Fruit fly (Drosophila melanogaster) whole organism, pupa: ENCODE measurements around the gene Sfp84E.

Experiments
- CG10348 ChIP-seq: fragments of 200-800 bp; sonication (Bioruptor generic); IDR thresholded peaks from 2 replicates; pipeline ENCODE4 v1.3.6; 2022; ENCODE audit warnings: missing biosample characterization, missing genetic modification characterization
- CG12605 ChIP-seq: fragments of 200-800 bp; sonication (Bioruptor generic); IDR thresholded peaks from 2 replicates; pipeline ENCODE4 v1.3.6; 2022; ENCODE audit warnings: missing biosample characterization, missing genetic modification characterization
- CG13204 ChIP-seq: fragments of 200-800 bp; sonication (Bioruptor generic); optimal IDR thresholded peaks from 2 replicates; lab custom pipeline; 2018; ENCODE audit warnings: missing biosample characterization, mild to moderate bottlenecking, missing genetic modification characterization, moderate library complexity
- CG14655 ChIP-seq: fragments of 200-800 bp; sonication (Bioruptor generic); optimal IDR thresholded peaks from 3 replicates; lab custom pipeline; 2017; ENCODE audit warnings: mild to moderate bottlenecking, missing biosample characterization, missing genetic modification reagents, missing genetic modification characterization
- CG15710 ChIP-seq: fragments of 200-800 bp; sonication (Bioruptor generic); optimal IDR thresholded peaks from 2 replicates; lab custom pipeline; 2018; ENCODE audit warnings: missing biosample characterization, mild to moderate bottlenecking, missing genetic modification characterization, moderate library complexity
- CG17806 ChIP-seq: fragments of 200-800 bp; sonication (Bioruptor generic); optimal IDR thresholded peaks from 2 replicates; lab custom pipeline; 2018; ENCODE audit warnings: missing biosample characterization, mild to moderate bottlenecking, missing genetic modification characterization, moderate library complexity
- CG32121 ChIP-seq: fragments of 200-800 bp; sonication (Bioruptor generic); IDR thresholded peaks from 2 replicates; pipeline ENCODE4 v1.3.6; 2022; ENCODE audit warnings: missing biosample characterization, missing genetic modification characterization
- CG34367 ChIP-seq: fragments of 200-800 bp; sonication (Bioruptor generic); optimal IDR thresholded peaks from 2 replicates; lab custom pipeline; 2018; ENCODE audit warnings: missing biosample characterization, mild to moderate bottlenecking, missing genetic modification characterization
- CG4496 ChIP-seq: fragments of 200-800 bp; sonication (Bioruptor generic); IDR thresholded peaks from 3 replicates; pipeline ENCODE4 v1.3.6; 2022; ENCODE audit warnings: missing biosample characterization, missing genetic modification characterization
- CG8159 ChIP-seq: fragments of 200-800 bp; sonication (Bioruptor generic); optimal IDR thresholded peaks from 3 replicates; lab custom pipeline; 2018; ENCODE audit warnings: missing biosample characterization, mild to moderate bottlenecking, missing genetic modification characterization, moderate library complexity
- CG8301 ChIP-seq: fragments of 200-800 bp; sonication (Bioruptor generic); optimal IDR thresholded peaks from 2 replicates; lab custom pipeline; 2018; ENCODE audit warnings: missing biosample characterization, mild to moderate bottlenecking, missing genetic modification characterization
- CG9948 ChIP-seq: fragments of 200-800 bp; sonication (Bioruptor generic); optimal IDR thresholded peaks from 2 replicates; lab custom pipeline; 2018; ENCODE audit warnings: missing biosample characterization, mild to moderate bottlenecking, missing genetic modification characterization, moderate library complexity
- D1 ChIP-seq: fragments of 200-800 bp; sonication (Bioruptor generic); optimal IDR thresholded peaks from 2 replicates; lab custom pipeline; 2018; ENCODE audit warnings: missing biosample characterization, mild to moderate bottlenecking, missing genetic modification characterization, moderate library complexity
- EcR ChIP-seq: fragments of 200-800 bp; sonication (Bioruptor generic); optimal IDR thresholded peaks from 3 replicates; lab custom pipeline; 2019; ENCODE audit warnings: missing biosample characterization, missing genetic modification characterization, mild to moderate bottlenecking, moderate library complexity, missing genetic modification reagents
- Ets98B ChIP-seq: fragments of 200-800 bp; sonication (Bioruptor generic); IDR thresholded peaks from 2 replicates; pipeline ENCODE4 v1.3.6; 2022; ENCODE audit warnings: missing biosample characterization, missing genetic modification characterization
- Pif1A ChIP-seq: fragments of 200-800 bp; sonication (Bioruptor generic); optimal IDR thresholded peaks from 3 replicates; lab custom pipeline; 2016; ENCODE audit warnings: missing biosample characterization, missing genetic modification characterization
- Pif1B ChIP-seq: fragments of 200-800 bp; sonication (Bioruptor generic); optimal IDR thresholded peaks from 3 replicates; lab custom pipeline; 2016; ENCODE audit warnings: missing biosample characterization, missing genetic modification characterization
- Snoo ChIP-seq: fragments of 200-800 bp; sonication (Bioruptor generic); optimal IDR thresholded peaks from 3 replicates; lab custom pipeline; 2017; ENCODE audit warnings: missing biosample characterization, mild to moderate bottlenecking, missing genetic modification characterization, inconsistent platforms
- fd96Ca ChIP-seq: fragments of 200-800 bp; sonication (Bioruptor generic); IDR thresholded peaks from 3 replicates; pipeline ENCODE4 v1.3.6; 2022; ENCODE audit warnings: missing biosample characterization, missing genetic modification characterization
- gl ChIP-seq: fragments of 200-800 bp; sonication (Bioruptor generic); optimal IDR thresholded peaks from 2 replicates; lab custom pipeline; 2018; ENCODE audit warnings: missing biosample characterization, mild to moderate bottlenecking, missing genetic modification characterization
- rn ChIP-seq: fragments of 200-800 bp; sonication (Bioruptor generic); IDR thresholded peaks from 2 replicates; pipeline ENCODE4 v1.3.6; 2022; ENCODE audit warnings: missing biosample characterization, missing genetic modification characterization

The Sfp84E gene

DNA sequence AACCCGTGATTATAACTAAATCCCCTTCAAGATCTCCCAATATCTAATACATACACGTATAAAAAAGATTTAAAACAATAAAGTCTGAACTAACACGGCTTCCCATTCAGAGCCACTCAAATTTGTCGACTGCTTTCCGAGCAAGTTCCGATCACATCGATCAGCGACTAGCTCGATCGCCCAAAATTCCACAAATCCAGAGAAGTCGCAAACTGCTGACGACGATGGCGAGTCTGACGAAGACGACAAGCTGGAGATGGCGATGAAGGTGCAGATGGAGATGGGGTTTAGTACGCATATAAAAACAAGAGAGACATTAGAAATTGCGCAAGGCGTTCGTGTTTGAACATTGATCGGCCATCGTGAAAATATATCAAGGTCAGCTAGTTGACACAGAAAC is 18.7 kb upstream of the Sfp84E start:
- TF ChIP-seq CG32121 (GFP tag; lab: Robert Waterston, UW) (no peak), CG34367 (tag; lab: Kevin White, UChicago) (no peak), CG9948 (tag; lab: Kevin White, UChicago) (no peak), gl (tag; lab: Kevin White, UChicago) (no peak), rn (GFP tag; lab: Robert Waterston, UW) (no peak), D1 (tag; lab: Kevin White, UChicago) (no peak), Pif1A (no peak), Ets98B (no peak), CG8301 (tag; lab: Kevin White, UChicago) (no peak), Pif1B (GFP tag; lab: Kevin White, UChicago) (no peak), CG4496 (GFP tag; lab: Robert Waterston, UW) (no peak), CG10348 (GFP tag; lab: Robert Waterston, UW) (no peak), EcR (GFP tag; lab: Kevin White, UChicago) (no peak), CG13204 (GFP tag; lab: Kevin White, UChicago) (no peak), fd96Ca (GFP tag; lab: Robert Waterston, UW) (no peak), CG12605 (no peak), Snoo (no peak), CG8159 (no peak), CG14655 (GFP tag; lab: Kevin White, UChicago) (no peak)

DNA sequence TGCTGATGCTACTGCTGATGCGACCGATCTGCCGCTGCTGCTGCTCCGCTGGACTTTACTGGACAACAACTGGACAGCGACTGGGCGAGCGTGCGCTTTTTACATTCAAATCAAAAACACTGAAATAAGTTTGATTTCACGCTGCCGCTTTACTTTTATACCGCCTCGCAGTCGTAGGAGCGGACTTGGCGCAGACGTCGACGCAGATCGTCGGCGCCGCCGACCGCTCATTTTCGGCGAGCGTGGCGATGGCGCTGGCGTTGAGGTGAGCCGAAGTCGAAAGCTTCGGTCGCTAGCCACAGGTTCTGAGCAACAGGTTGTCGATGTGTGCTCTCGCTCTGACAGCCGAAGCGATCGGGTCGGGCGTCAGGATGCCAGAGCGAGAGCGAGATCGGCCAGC is 15.6 kb upstream of the Sfp84E start, which contains the start of gene Elovl7:
Gene Elovl7, minus strand, starts transcription at position 131 of the 400 bp plus-strand sequence.
- TF ChIP-seq Snoo (no peak), fd96Ca (GFP tag; lab: Robert Waterston, UW) (no peak), EcR (GFP tag; lab: Kevin White, UChicago) (peak; percentile 41), CG13204 (GFP tag; lab: Kevin White, UChicago) (peak; percentile 93)

DNA sequence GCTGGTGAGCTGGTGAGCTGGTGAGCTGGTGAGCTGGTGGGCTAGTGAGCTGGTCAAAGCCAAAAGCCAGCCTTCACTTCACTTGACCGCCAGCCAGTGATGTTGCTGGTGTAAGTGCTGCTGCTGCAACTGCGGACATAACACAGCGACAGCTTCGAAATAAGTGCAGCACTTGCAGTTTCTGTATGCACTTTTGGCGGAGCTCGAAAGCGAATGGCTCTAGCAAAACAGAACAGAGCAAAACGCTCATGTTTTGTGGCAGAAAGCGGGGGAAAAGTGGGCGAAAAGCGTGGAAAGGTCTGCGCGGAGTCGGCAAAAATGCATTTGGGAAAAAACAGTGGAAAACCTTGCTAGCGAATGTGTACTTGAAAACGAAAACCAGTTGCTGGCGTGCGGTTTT is 14.5 kb upstream of the Sfp84E start:
- TF ChIP-seq CG17806 (no peak), CG8159 (no peak), CG14655 (GFP tag; lab: Kevin White, UChicago) (no peak), CG15710 (tag; lab: Kevin White, UChicago) (no peak), Snoo (no peak), D1 (tag; lab: Kevin White, UChicago) (no peak), CG4496 (GFP tag; lab: Robert Waterston, UW) (no peak), Ets98B (no peak), CG13204 (GFP tag; lab: Kevin White, UChicago) (no peak), rn (GFP tag; lab: Robert Waterston, UW) (no peak), fd96Ca (GFP tag; lab: Robert Waterston, UW) (no peak), Pif1A (no peak)

DNA sequence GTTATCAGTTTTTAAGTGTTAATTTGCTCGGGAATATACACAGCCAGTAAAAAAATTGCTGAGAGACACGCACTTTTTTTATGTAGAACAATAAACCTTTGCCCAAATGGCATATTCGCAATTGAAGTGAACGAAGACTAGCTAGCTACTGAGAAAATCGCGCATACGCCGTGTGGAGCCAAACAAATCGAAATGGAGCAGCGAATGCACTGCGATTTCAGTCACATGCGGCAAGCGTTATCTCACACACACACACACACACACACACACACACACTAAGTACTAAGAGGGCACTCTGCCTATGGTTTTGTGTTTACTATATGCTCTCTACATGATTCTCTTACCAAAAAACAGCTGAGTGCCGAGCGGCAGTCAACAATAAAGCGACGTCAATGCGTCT is 13.4 kb upstream of the Sfp84E start:
- TF ChIP-seq gl (tag; lab: Kevin White, UChicago) (no peak), CG32121 (GFP tag; lab: Robert Waterston, UW) (no peak), Pif1A (no peak), Snoo (no peak), CG8301 (tag; lab: Kevin White, UChicago) (no peak), CG9948 (tag; lab: Kevin White, UChicago) (no peak), CG17806 (no peak), Ets98B (no peak), CG15710 (tag; lab: Kevin White, UChicago) (no peak), CG13204 (GFP tag; lab: Kevin White, UChicago) (no peak), CG14655 (GFP tag; lab: Kevin White, UChicago) (no peak), rn (GFP tag; lab: Robert Waterston, UW) (no peak), Pif1B (GFP tag; lab: Kevin White, UChicago) (no peak), D1 (tag; lab: Kevin White, UChicago) (no peak), CG8159 (no peak)

DNA sequence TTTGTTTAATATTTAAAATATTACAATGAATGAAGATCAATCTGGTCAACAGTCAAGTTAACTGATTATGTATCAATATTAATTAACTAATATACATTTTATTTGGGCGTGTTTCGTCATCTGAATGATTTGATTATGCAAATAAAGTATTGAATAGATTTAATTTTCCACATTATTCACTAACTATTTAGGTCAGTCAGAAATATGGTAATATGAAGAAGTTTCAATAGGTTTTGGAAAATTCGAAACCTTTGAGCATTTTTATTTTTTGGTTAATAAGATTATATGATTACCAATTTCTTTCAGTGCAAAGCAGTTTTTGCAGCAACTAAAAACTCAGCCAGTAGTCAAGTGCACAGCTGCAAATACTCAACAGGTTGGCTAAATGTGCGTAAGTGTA is 12.0 kb upstream of the Sfp84E start:
- TF ChIP-seq Snoo (no peak), CG14655 (GFP tag; lab: Kevin White, UChicago) (peak; percentile 38), D1 (tag; lab: Kevin White, UChicago) (no peak), EcR (GFP tag; lab: Kevin White, UChicago) (no peak), Pif1B (GFP tag; lab: Kevin White, UChicago) (no peak), fd96Ca (GFP tag; lab: Robert Waterston, UW) (no peak), CG32121 (GFP tag; lab: Robert Waterston, UW) (peak; percentile 24; the same call in 1 of the 2 replicates), Ets98B (no peak), CG4496 (GFP tag; lab: Robert Waterston, UW) (peak; percentile 55; the same call in 2 of the 3 replicates), Pif1A (no peak), CG8301 (tag; lab: Kevin White, UChicago) (peak; percentile 48), CG10348 (GFP tag; lab: Robert Waterston, UW) (no peak), CG13204 (GFP tag; lab: Kevin White, UChicago) (no peak), CG34367 (tag; lab: Kevin White, UChicago) (no peak), CG8159 (peak; percentile 7)
- TF ChIP-seq, all 21 proteins: peak for 5

DNA sequence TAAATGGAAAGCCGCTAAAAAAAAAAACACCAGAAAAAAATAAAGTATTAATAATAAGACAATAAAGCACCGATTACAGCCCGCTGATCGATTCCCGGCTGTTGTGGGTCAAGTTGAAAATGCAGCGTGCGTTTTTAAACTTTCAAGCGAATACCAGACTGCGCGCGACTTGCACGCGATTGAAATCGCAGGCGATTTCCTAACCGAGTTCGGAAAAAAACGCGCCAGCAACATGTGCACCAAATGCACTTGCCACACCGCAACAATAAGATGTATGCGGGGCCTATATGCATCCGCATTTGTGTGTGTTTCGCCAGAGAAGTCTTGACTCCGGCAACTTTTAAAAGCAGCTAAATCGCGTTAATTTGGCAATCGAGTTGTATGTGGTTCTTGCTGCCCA is 11.3 kb upstream of the Sfp84E start:
- TF ChIP-seq EcR (GFP tag; lab: Kevin White, UChicago): no peak
- 0 out of 3 replicates have a peak, but pooled peaks have one; percentile 8 for TF ChIP-seq CG4496 (GFP tag; lab: Robert Waterston, UW)
- no peak for TF ChIP-seq CG8159
- TF ChIP-seq Ets98B: no peak
